Worm (Caenorhabditis elegans) whole organism, mixed stage, embryonic: ENCODE data around the gene dos-2.
A peak's percentile ranks its signal among the peaks of the same experiment; 100 is the strongest.

Source experiments
- M03D4.4 ChIP-seq: sonication (generic microtip); optimal IDR thresholded peaks from 2 replicates; lab custom pipeline; 2017; ENCODE audit warnings: mild to moderate bottlenecking, missing genetic modification characterization, missing compliant biosample characterization
- bed-3 ChIP-seq: fragments of 200-800 bp; sonication (Bioruptor generic); optimal IDR thresholded peaks from 3 replicates; lab custom pipeline; 2018; ENCODE audit warnings: mild to moderate bottlenecking, missing genetic modification characterization, moderate library complexity, missing compliant biosample characterization
- blmp-1 ChIP-seq: fragments of 150-350 bp; optimal IDR thresholded peaks from 2 replicates; lab custom pipeline; 2014; ENCODE audit warnings: missing biosample characterization, missing genetic modification characterization
- ceh-39 ChIP-seq: fragments of 150-350 bp; optimal IDR thresholded peaks from 2 replicates; lab custom pipeline; 2014; ENCODE audit warnings: missing biosample characterization, missing genetic modification characterization
- ceh-43 ChIP-seq: fragments of 200-800 bp; sonication (Bioruptor generic); optimal IDR thresholded peaks from 2 replicates; lab custom pipeline; 2018; ENCODE audit warnings: mild to moderate bottlenecking, missing genetic modification characterization, moderate library complexity, missing compliant biosample characterization
- ceh-83 ChIP-seq: fragments of 200-800 bp; sonication (Bioruptor generic); optimal IDR thresholded peaks from 2 replicates; lab custom pipeline; 2018; ENCODE audit warnings: mild to moderate bottlenecking, missing genetic modification characterization, missing compliant biosample characterization
- ces-1 ChIP-seq: fragments of 150-350 bp; optimal IDR thresholded peaks from 2 replicates; lab custom pipeline; 2014; ENCODE audit warnings: missing biosample characterization, missing genetic modification reagents, missing genetic modification characterization
- cnd-1 ChIP-seq: fragments of 200-800 bp; sonication (Bioruptor generic); optimal IDR thresholded peaks from 2 replicates; lab custom pipeline; 2018; ENCODE audit warnings: mild to moderate bottlenecking, missing genetic modification characterization, missing compliant biosample characterization
- drap-1 ChIP-seq: fragments of 200-800 bp; sonication (Bioruptor generic); optimal IDR thresholded peaks from 3 replicates; lab custom pipeline; 2018; ENCODE audit warnings: mild to moderate bottlenecking, missing genetic modification characterization, missing compliant biosample characterization
- elt-1 ChIP-seq: sonication (generic microtip); optimal IDR thresholded peaks from 2 replicates; lab custom pipeline; 2017; ENCODE audit warnings: missing genetic modification characterization, mild to moderate bottlenecking, missing compliant biosample characterization, antibody characterized with exemption, moderate library complexity, borderline replicate concordance; ENCODE audit not compliant: insufficient read depth
- elt-3 ChIP-seq: fragments of 150-350 bp; optimal IDR thresholded peaks from 2 replicates; lab custom pipeline; 2014; ENCODE audit warnings: missing biosample characterization, missing genetic modification characterization
- flh-1 ChIP-seq: fragments of 200-800 bp; sonication (Bioruptor generic); optimal IDR thresholded peaks from 2 replicates; lab custom pipeline; 2018; ENCODE audit warnings: mild to moderate bottlenecking, missing genetic modification characterization, moderate library complexity, missing compliant biosample characterization
- ham-2 ChIP-seq: fragments of 200-800 bp; sonication (Bioruptor generic); optimal IDR thresholded peaks from 2 replicates; lab custom pipeline; 2018; ENCODE audit warnings: mild to moderate bottlenecking, missing genetic modification characterization, missing compliant biosample characterization
- hlh-1 ChIP-seq: fragments of 150-350 bp; optimal IDR thresholded peaks from 2 replicates; lab custom pipeline; 2014; ENCODE audit warnings: missing biosample characterization, missing genetic modification reagents, missing genetic modification characterization
- lin-13 ChIP-seq: fragments of 150-350 bp; optimal IDR thresholded peaks from 2 replicates; lab custom pipeline; 2014; ENCODE audit warnings: missing biosample characterization, missing genetic modification characterization
- lin-32 ChIP-seq: fragments of 200-800 bp; sonication (Bioruptor generic); optimal IDR thresholded peaks from 2 replicates; lab custom pipeline; 2018; ENCODE audit warnings: mild to moderate bottlenecking, missing genetic modification characterization, missing compliant biosample characterization
- lsy-2 ChIP-seq: fragments of 150-350 bp; optimal IDR thresholded peaks from 2 replicates; lab custom pipeline; 2014; ENCODE audit warnings: missing biosample characterization, missing genetic modification characterization
- mab-5 ChIP-seq: fragments of 150-350 bp; optimal IDR thresholded peaks from 2 replicates; lab custom pipeline; 2014; ENCODE audit warnings: missing biosample characterization, missing genetic modification characterization
- mep-1 ChIP-seq: fragments of 150-350 bp; optimal IDR thresholded peaks from 2 replicates; lab custom pipeline; 2017; ENCODE audit warnings: missing biosample characterization, missing genetic modification reagents, missing genetic modification characterization, inconsistent platforms
- mls-2 ChIP-seq: sonication (generic microtip); optimal IDR thresholded peaks from 2 replicates; lab custom pipeline; 2016; ENCODE audit warnings: mild to moderate bottlenecking, missing genetic modification characterization, moderate library complexity, missing compliant biosample characterization
- nhr-12 ChIP-seq: fragments of 150-350 bp; optimal IDR thresholded peaks from 2 replicates; lab custom pipeline; 2014; ENCODE audit warnings: missing biosample characterization, missing genetic modification characterization
- nhr-2 ChIP-seq: fragments of 150-350 bp; optimal IDR thresholded peaks from 2 replicates; lab custom pipeline; 2014; ENCODE audit warnings: missing biosample characterization, missing genetic modification characterization
- nhr-237 ChIP-seq: fragments of 150-350 bp; optimal IDR thresholded peaks from 2 replicates; lab custom pipeline; 2014; ENCODE audit warnings: missing biosample characterization, missing genetic modification characterization
- nhr-28 ChIP-seq: fragments of 150-350 bp; optimal IDR thresholded peaks from 2 replicates; lab custom pipeline; 2014; ENCODE audit warnings: missing biosample characterization, missing genetic modification characterization
- nhr-76 ChIP-seq: sonication (generic microtip); optimal IDR thresholded peaks from 2 replicates; lab custom pipeline; 2017; ENCODE audit warnings: missing biosample characterization, missing genetic modification characterization
- pha-4 ChIP-seq: fragments of 150-350 bp; optimal IDR thresholded peaks from 2 replicates; lab custom pipeline; 2018; ENCODE audit warnings: missing biosample characterization, missing genetic modification reagents, missing genetic modification characterization
- sem-2 ChIP-seq: fragments of 200-800 bp; sonication (Bioruptor generic); optimal IDR thresholded peaks from 2 replicates; lab custom pipeline; 2018; ENCODE audit warnings: mild to moderate bottlenecking, missing genetic modification characterization, missing compliant biosample characterization
- snpc-4 ChIP-seq: fragments of 150-350 bp; optimal IDR thresholded peaks from 2 replicates; lab custom pipeline; 2014; ENCODE audit warnings: missing biosample characterization, missing genetic modification characterization
- sptf-1 ChIP-seq: sonication (generic microtip); optimal IDR thresholded peaks from 2 replicates; lab custom pipeline; 2017; ENCODE audit warnings: mild to moderate bottlenecking, missing genetic modification characterization, moderate library complexity, missing compliant biosample characterization
- tbx-8 ChIP-seq: fragments of 200-800 bp; sonication (Bioruptor generic); optimal IDR thresholded peaks from 2 replicates; lab custom pipeline; 2018; ENCODE audit warnings: mild to moderate bottlenecking, missing genetic modification characterization, moderate library complexity, missing compliant biosample characterization
- unc-120 ChIP-seq: sonication (generic microtip); optimal IDR thresholded peaks from 2 replicates; lab custom pipeline; 2017; ENCODE audit warnings: missing genetic modification characterization, missing compliant biosample characterization; ENCODE audit not compliant: poor library complexity, severe bottlenecking
- unc-39 ChIP-seq: fragments of 150-350 bp; optimal IDR thresholded peaks from 2 replicates; lab custom pipeline; 2014; ENCODE audit warnings: missing biosample characterization, missing genetic modification characterization
- unc-62 ChIP-seq: fragments of 150-350 bp; optimal IDR thresholded peaks from 2 replicates; lab custom pipeline; 2014; ENCODE audit warnings: missing biosample characterization, missing genetic modification reagents, missing genetic modification characterization
- zip-8 ChIP-seq: fragments of 150-350 bp; optimal IDR thresholded peaks from 2 replicates; lab custom pipeline; 2014; ENCODE audit warnings: missing biosample characterization, missing genetic modification characterization
- ztf-11 ChIP-seq: fragments of 150-350 bp; optimal IDR thresholded peaks from 2 replicates; lab custom pipeline; 2014; ENCODE audit warnings: missing biosample characterization, missing genetic modification characterization

dos-2 gene

DNA sequence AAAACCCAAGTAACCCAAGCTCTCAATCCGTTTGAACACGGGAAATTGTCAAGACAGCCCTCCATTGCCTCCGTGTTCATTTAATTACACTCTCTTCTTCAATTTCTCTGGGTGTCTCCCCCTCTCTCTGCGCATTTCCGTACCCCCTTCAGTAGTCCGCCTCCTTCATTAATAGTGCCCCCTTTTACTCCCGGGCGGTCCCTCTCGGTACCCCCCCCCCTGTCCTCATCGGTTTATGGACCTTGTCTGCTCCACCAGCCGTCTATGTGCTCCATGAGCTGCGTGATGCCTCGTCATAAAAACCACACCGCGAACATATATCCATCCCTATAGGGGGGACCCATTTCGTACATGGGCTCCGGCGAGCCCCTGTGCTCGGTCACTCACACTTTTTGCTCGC, 23.5 kb downstream of the dos-2 start:
- TF ChIP-seq drap-1 (peak; percentile 36), mls-2 (tag; lab: Kevin White, UChicago) (peak; percentile 83), unc-120 (tag; lab: Kevin White, UChicago) (peak; percentile 39), bed-3 (GFP tag; lab: Kevin White, UChicago) (no peak), ceh-83 (GFP tag; lab: Kevin White, UChicago) (no peak), sem-2 (GFP tag; lab: Kevin White, UChicago) (no peak), M03D4.4 (tag; lab: Kevin White, UChicago) (peak; percentile 51), nhr-2 (tag; lab: Kevin White, UChicago) (no peak), blmp-1 (tag; lab: Kevin White, UChicago) (no peak), nhr-76 (tag; lab: Kevin White, UChicago) (no peak), mep-1 (tag; lab: Kevin White, UChicago) (peak; percentile 6), tbx-8 (GFP tag; lab: Kevin White, UChicago) (no peak), ces-1 (GFP tag; lab: Kevin White, UChicago) (peak; percentile 94), elt-3 (tag; lab: Kevin White, UChicago) (no peak), zip-8 (no peak), unc-39 (tag; lab: Kevin White, UChicago) (no peak), unc-62 (GFP tag; lab: Kevin White, UChicago) (no peak), hlh-1 (no peak), flh-1 (GFP tag; lab: Kevin White, UChicago) (no peak), lsy-2 (no peak), lin-32 (GFP tag; lab: Kevin White, UChicago) (peak; percentile 48), ceh-43 (GFP tag; lab: Kevin White, UChicago) (peak; percentile 52), lin-13 (no peak), nhr-28 (no peak), cnd-1 (tag; lab: Kevin White, UChicago) (peak; percentile 55), sptf-1 (tag; lab: Kevin White, UChicago) (peak; percentile 81), ceh-39 (no peak), ham-2 (GFP tag; lab: Kevin White, UChicago) (no peak), nhr-12 (tag; lab: Kevin White, UChicago) (no peak), pha-4 (no peak), mab-5 (no peak), ztf-11 (tag; lab: Kevin White, UChicago) (peak; percentile 15), nhr-237 (no peak), elt-1 (no peak), snpc-4 (tag; lab: Kevin White, UChicago) (no peak)
- TF ChIP-seq, all 35 proteins: peak for 11

ce11 chrII:4000430-4000829, 24.4 kb downstream of the dos-2 start:
- TF ChIP-seq unc-62 (GFP tag; lab: Kevin White, UChicago) (no peak), elt-1 (no peak), ceh-83 (GFP tag; lab: Kevin White, UChicago) (no peak), ham-2 (GFP tag; lab: Kevin White, UChicago) (no peak), tbx-8 (GFP tag; lab: Kevin White, UChicago) (no peak), bed-3 (GFP tag; lab: Kevin White, UChicago) (no peak), mab-5 (no peak), nhr-28 (no peak), ceh-39 (no peak)

ce11 chrII:4002134-4002533, 26.1 kb downstream of the dos-2 start:
- TF ChIP-seq unc-62 (GFP tag; lab: Kevin White, UChicago) (no peak), mep-1 (tag; lab: Kevin White, UChicago) (no peak), ceh-39 (no peak), ces-1 (GFP tag; lab: Kevin White, UChicago) (peak; percentile 53), mab-5 (no peak), sem-2 (GFP tag; lab: Kevin White, UChicago) (no peak), nhr-28 (no peak), lsy-2 (no peak), tbx-8 (GFP tag; lab: Kevin White, UChicago) (no peak), lin-13 (no peak), pha-4 (peak; percentile 32), drap-1 (no peak), snpc-4 (tag; lab: Kevin White, UChicago) (no peak), mls-2 (tag; lab: Kevin White, UChicago) (no peak), elt-1 (no peak), ham-2 (GFP tag; lab: Kevin White, UChicago) (no peak)

- TF ChIP-seq ceh-43 (GFP tag; lab: Kevin White, UChicago) (no peak), lin-13 (no peak), zip-8 (no peak), ceh-39 (no peak), ham-2 (GFP tag; lab: Kevin White, UChicago) (no peak), mls-2 (tag; lab: Kevin White, UChicago) (no peak), flh-1 (GFP tag; lab: Kevin White, UChicago) (no peak), sem-2 (GFP tag; lab: Kevin White, UChicago) (no peak), unc-39 (tag; lab: Kevin White, UChicago) (no peak), snpc-4 (tag; lab: Kevin White, UChicago) (no peak), unc-62 (GFP tag; lab: Kevin White, UChicago) (no peak), lsy-2 (no peak), ces-1 (GFP tag; lab: Kevin White, UChicago) (no peak), blmp-1 (tag; lab: Kevin White, UChicago) (no peak), hlh-1 (no peak), mep-1 (tag; lab: Kevin White, UChicago) (no peak), nhr-76 (tag; lab: Kevin White, UChicago) (no peak), bed-3 (GFP tag; lab: Kevin White, UChicago) (no peak), tbx-8 (GFP tag; lab: Kevin White, UChicago) (no peak), nhr-12 (tag; lab: Kevin White, UChicago) (no peak)
Observed at ce11 chrII:4004614-4005013, 28.6 kb downstream of the dos-2 start, which contains the start of gene ephx-1. ephx-1 (plus strand) TSS chrII:4004914.
